Worm (Caenorhabditis elegans): ENCODE measurements around the gene B0281.5.

The B0281.5 gene

ce11 chrII:2328963-2329442 lies 28.2 kb upstream of the B0281.5 start, which contains the start of the genes ZK1240.8 and ZK1240.1:
ZK1240.8 (minus strand) TSS chrII:2329063.
ZK1240.1 (plus strand) TSS chrII:2329392.
- TF ChIP-seq dpff-1 (tag; optimal IDR thresholded peaks at IDR 0.05) (no peak), F37B4.10 (GFP tag; IDR thresholded peaks at IDR 0.05) (no peak), dox-1 (GFP tag; IDR thresholded peaks at IDR 0.05) (no peak), unc-62 (GFP tag; optimal IDR thresholded peaks at IDR 0.05) (no peak), lin-40 (tag; optimal IDR thresholded peaks at IDR 0.05) (no peak), somi-1 (GFP tag; optimal IDR thresholded peaks at IDR 0.05) (no peak), F39B2.1 (GFP tag; IDR thresholded peaks at IDR 0.05) (no peak), nfya-2 (GFP tag; IDR thresholded peaks at IDR 0.05) (no peak), unc-130 (GFP tag; optimal IDR thresholded peaks at IDR 0.05) (no peak), ceh-79 (tag; optimal IDR thresholded peaks at IDR 0.05) (no peak), dpl-1 (GFP tag; optimal IDR thresholded peaks at IDR 0.05) (no peak), let-607 (tag; optimal IDR thresholded peaks at IDR 0.05) (no peak), lag-1 (GFP tag; IDR thresholded peaks at IDR 0.05) (no peak), fkh-3 (tag; optimal IDR thresholded peaks at IDR 0.05) (no peak), T26A5.8 (tag; optimal IDR thresholded peaks at IDR 0.05) (no peak), snpc-1.3 (tag; optimal IDR thresholded peaks at IDR 0.05; ENCODE audit: insufficient read depth) (no peak)

DNA sequence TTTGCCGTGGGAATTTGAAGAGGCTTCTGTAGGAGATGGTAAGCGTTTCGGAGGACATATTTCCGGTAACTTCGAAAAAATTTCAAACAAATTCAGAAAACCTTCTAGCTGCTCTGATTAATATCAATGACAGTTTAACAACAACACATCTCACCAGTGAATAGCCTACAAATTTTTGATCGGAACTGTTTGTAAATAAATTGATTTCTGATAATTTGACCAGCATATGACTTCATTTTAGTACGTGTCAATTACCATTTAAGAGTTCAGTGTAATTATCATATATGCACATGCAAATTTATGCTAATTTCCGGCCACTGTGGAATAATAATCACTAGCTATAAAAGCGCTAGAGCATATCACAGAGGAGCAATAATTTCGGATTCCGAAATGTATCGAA lies 24.2 kb upstream of the B0281.5 start, which contains the start of gene ZK1240.11:
Gene ZK1240.11 (plus strand): TSS at position 301 of the 400 bp plus-strand sequence.
- TF ChIP-seq B0035.1 (tag; optimal IDR thresholded peaks at IDR 0.05) (no peak), snpc-1.3 (tag; optimal IDR thresholded peaks at IDR 0.05; ENCODE audit: insufficient read depth) (no peak), ztf-22 (GFP tag; optimal IDR thresholded peaks at IDR 0.05) (no peak), dox-1 (GFP tag; IDR thresholded peaks at IDR 0.05) (no peak), ZK185.1 (tag; optimal IDR thresholded peaks at IDR 0.05; ENCODE audit: poor library complexity, severe bottlenecking) (no peak), aptf-2 (GFP tag; conservative IDR thresholded peaks at IDR 0.05) (no peak), mel-28 (tag; optimal IDR thresholded peaks at IDR 0.05; ENCODE audit: borderline replicate concordance) (no peak), madf-8 (GFP tag; conservative IDR thresholded peaks at IDR 0.05) (no peak), tlf-1 (GFP tag; optimal IDR thresholded peaks at IDR 0.05) (no peak), lin-54 (GFP tag; optimal IDR thresholded peaks at IDR 0.05) (no peak), F52B5.7 (tag; optimal IDR thresholded peaks at IDR 0.05) (no peak), gei-17 (GFP tag; optimal IDR thresholded peaks at IDR 0.05) (no peak), bed-2 (GFP tag; IDR thresholded peaks at IDR 0.05) (no peak)

DNA sequence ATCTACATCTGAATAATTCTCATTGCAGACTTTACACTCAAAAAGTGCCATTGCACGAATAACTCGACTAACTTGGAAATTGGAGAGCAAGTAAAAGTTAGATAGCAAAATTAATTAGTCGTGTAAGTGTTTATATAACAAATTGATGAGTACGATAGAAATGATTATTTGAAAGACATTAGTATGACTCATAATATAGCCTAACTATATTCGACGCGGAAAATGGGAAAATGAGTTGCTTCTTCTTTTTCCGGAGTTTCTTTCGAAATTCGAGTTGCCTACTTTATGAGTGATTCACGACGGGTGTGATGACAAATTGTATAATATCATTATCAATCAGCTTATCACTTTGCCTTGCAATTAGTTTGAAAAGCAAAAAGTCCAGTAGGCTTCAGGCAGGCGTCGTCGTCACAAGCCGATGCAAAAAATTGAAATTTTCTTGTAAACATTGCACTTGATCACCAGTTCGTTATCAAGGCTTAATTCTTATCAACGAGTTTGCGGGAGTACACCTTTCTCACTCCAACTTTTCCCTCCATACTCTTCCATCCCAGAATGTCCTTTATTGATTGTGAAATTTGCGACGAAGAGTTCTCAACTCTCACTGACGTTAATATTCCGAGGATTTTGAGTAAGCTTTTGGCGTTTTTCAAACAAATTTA lies 22.2 kb upstream of the B0281.5 start, which contains the start of the genes ZK1240.6 and ZK1240.2:
Gene ZK1240.6 (minus strand): TSS at position 51 of the 662 bp plus-strand sequence.
Gene ZK1240.2 (plus strand): TSS at position 520 of the 662 bp plus-strand sequence.
- TF ChIP-seq ets-4 (GFP tag; optimal IDR thresholded peaks at IDR 0.05) (peak; percentile 58), nhr-80 (tag; optimal IDR thresholded peaks at IDR 0.05) (peak; percentile 85), madf-3 (GFP tag; IDR thresholded peaks at IDR 0.05) (no peak)

- TF ChIP-seq ets-4 (GFP tag; optimal IDR thresholded peaks at IDR 0.05) (peak; percentile 64), mxl-1 (tag; optimal IDR thresholded peaks at IDR 0.05) (no peak), dox-1 (GFP tag; IDR thresholded peaks at IDR 0.05) (peak; percentile 50), bed-2 (GFP tag; IDR thresholded peaks at IDR 0.05) (no peak), nhr-80 (tag; optimal IDR thresholded peaks at IDR 0.05) (peak; percentile 93)
Observed at ce11 chrII:2320097-2320496, 19.3 kb upstream of the B0281.5 start, which contains the start of gene ZK1240.3. ZK1240.3 (plus strand) TSS chrII:2320334.

Measured in whole organism, young adult.